Fruit fly (Drosophila melanogaster): ENCODE results near the gene mew.

mew gene

dm6 chrX:13249732-13250395 lies 8.4 kb downstream of the mew start (continued):
- no peak for TF ChIP-seq Med (GFP tag)
- TF ChIP-seq CG11696 (GFP tag; IDR thresholded peaks at IDR 0.05) = no peak
- TF ChIP-seq prd (optimal IDR thresholded peaks at IDR 0.05) = no peak
- no peak for TF ChIP-seq prd (GFP tag; IDR thresholded peaks at IDR 0.05)
- TF ChIP-seq odd (GFP tag; optimal IDR thresholded peaks at IDR 0.05) = no peak
- no peak for TF ChIP-seq CG12299 (tag; optimal IDR thresholded peaks at IDR 0.05)
- TF ChIP-seq CG6689 (GFP tag; IDR thresholded peaks at IDR 0.05) = no peak
- TF ChIP-seq jumu (GFP tag; optimal IDR thresholded peaks at IDR 0.05) = no peak
- TF ChIP-seq CG18476 (GFP tag; optimal IDR thresholded peaks at IDR 0.05) = no peak
- TF ChIP-seq usp (GFP tag; optimal IDR thresholded peaks at IDR 0.05) = no peak
- no peak for TF ChIP-seq vfl (GFP tag; optimal IDR thresholded peaks at IDR 0.05)
- no peak for TF ChIP-seq CG3838 (GFP tag; optimal IDR thresholded peaks at IDR 0.05)
- TF ChIP-seq pfk (GFP tag; optimal IDR thresholded peaks at IDR 0.05) = no peak
- peak; percentile 18 for TF ChIP-seq CG4424 (GFP tag; optimal IDR thresholded peaks at IDR 0.05)
- no peak for TF ChIP-seq Dbx (GFP tag; IDR thresholded peaks at IDR 0.05)
- TF ChIP-seq CG11093 (GFP tag; IDR thresholded peaks at IDR 0.05) = no peak
- TF ChIP-seq Opbp (GFP tag; IDR thresholded peaks at IDR 0.05; ENCODE audit: partially characterized antibody) = no peak
- no peak for TF ChIP-seq trh (GFP tag; optimal IDR thresholded peaks at IDR 0.05)
- TF ChIP-seq GATAe (GFP tag; conservative IDR thresholded peaks at IDR 0.05) = no peak
- no peak for TF ChIP-seq stwl (tag; optimal IDR thresholded peaks at IDR 0.05)
- peak; percentile 39 for TF ChIP-seq CG10979 (tag; optimal IDR thresholded peaks at IDR 0.05)
- TF ChIP-seq Lim3 (GFP tag; IDR thresholded peaks at IDR 0.05) = no peak
- peak; percentile 23 for TF ChIP-seq CG30403 (GFP tag; optimal IDR thresholded peaks at IDR 0.05)
- no peak for TF ChIP-seq HmgD (GFP tag; optimal IDR thresholded peaks at IDR 0.05)
- peak; percentile 42 for TF ChIP-seq gem (tag; optimal IDR thresholded peaks at IDR 0.05)
- TF ChIP-seq gt (GFP tag; IDR thresholded peaks at IDR 0.05) = no peak
- TF ChIP-seq CG9932 (GFP tag; IDR thresholded peaks at IDR 0.05) = no peak
- TF ChIP-seq schlank (tag; optimal IDR thresholded peaks at IDR 0.05) = no peak
- TF ChIP-seq B-H2 (GFP tag; optimal IDR thresholded peaks at IDR 0.05) = no peak
- TF ChIP-seq Gug (GFP tag; IDR thresholded peaks at IDR 0.05) = no peak
- no peak for TF ChIP-seq CG10959 (GFP tag; IDR thresholded peaks at IDR 0.05)
- TF ChIP-seq amos (GFP tag; IDR thresholded peaks at IDR 0.05; ENCODE audit: partially characterized antibody) = no peak
- TF ChIP-seq Bgb (GFP tag; IDR thresholded peaks at IDR 0.05; ENCODE audit: partially characterized antibody) = no peak
- no peak for TF ChIP-seq Doc3 (GFP tag; IDR thresholded peaks at IDR 0.05; ENCODE audit: partially characterized antibody)
- TF ChIP-seq CG6854 (GFP tag; optimal IDR thresholded peaks at IDR 0.05) = no peak
- TF ChIP-seq Ets97D (GFP tag; optimal IDR thresholded peaks at IDR 0.05) = no peak
- no peak for TF ChIP-seq CG7372 (GFP tag; IDR thresholded peaks at IDR 0.05)
- peak; percentile 23 for TF ChIP-seq dmrt99B (tag; optimal IDR thresholded peaks at IDR 0.05)
- no peak for TF ChIP-seq cad (GFP tag; optimal IDR thresholded peaks at IDR 0.05)
- TF ChIP-seq tio (GFP tag; optimal IDR thresholded peaks at IDR 0.05) = peak; percentile 10
- TF ChIP-seq Sox102F (GFP tag; optimal IDR thresholded peaks at IDR 0.05) = peak; percentile 45
- no peak for TF ChIP-seq Drgx (GFP tag; IDR thresholded peaks at IDR 0.05)
- no peak for TF ChIP-seq CG9215 (GFP tag; IDR thresholded peaks at IDR 0.05)
- no peak for TF ChIP-seq h (optimal IDR thresholded peaks at IDR 0.05)
- no peak for TF ChIP-seq CG11247 (GFP tag; IDR thresholded peaks at IDR 0.05)
- no peak for TF ChIP-seq CG33213 (GFP tag; optimal IDR thresholded peaks at IDR 0.05)
- no peak for TF ChIP-seq CG13624 (GFP tag; optimal IDR thresholded peaks at IDR 0.05)
- TF ChIP-seq NC2α (GFP tag; optimal IDR thresholded peaks at IDR 0.05) = no peak
- 0 out of 2 replicates have a peak, but pooled peaks have one; percentile 17 for TF ChIP-seq ssp (GFP tag; IDR thresholded peaks at IDR 0.05)
- no peak for TF ChIP-seq peb (GFP tag; IDR thresholded peaks at IDR 0.05)
- no peak for TF ChIP-seq sd (tag; optimal IDR thresholded peaks at IDR 0.05)
- no peak for TF ChIP-seq wek (GFP tag; optimal IDR thresholded peaks at IDR 0.05)
